Fruit fly (Drosophila melanogaster) whole organism, embryonic: ENCODE data around the gene GABPI.

Source experiments
- Adf1 ChIP-seq: fragments of 200-800 bp; sonication (Bioruptor generic); IDR thresholded peaks from 2 replicates; pipeline ENCODE4 v1.3.6; 2022; ENCODE audit warnings: missing biosample characterization, missing genetic modification characterization
- Antp ChIP-seq: fragments of 200-800 bp; sonication (Bioruptor generic); optimal IDR thresholded peaks from 3 replicates; lab custom pipeline; 2016; ENCODE audit warnings: missing biosample characterization, missing genetic modification characterization
- Awh ChIP-seq: fragments of 200-800 bp; sonication (Bioruptor generic); IDR thresholded peaks from 2 replicates; pipeline ENCODE4, ENCODE4 v1.3.6; 2022; ENCODE audit warnings: missing biosample characterization, missing genetic modification characterization
- CG10565 ChIP-seq: fragments of 200-800 bp; sonication (Bioruptor generic); optimal IDR thresholded peaks from 3 replicates; lab custom pipeline; 2016; ENCODE audit warnings: missing biosample characterization, mild to moderate bottlenecking, missing genetic modification characterization
- CG13424 ChIP-seq: fragments of 200-800 bp; sonication (Bioruptor generic); optimal IDR thresholded peaks from 2 replicates; lab custom pipeline; 2019; ENCODE audit warnings: missing biosample characterization, mild to moderate bottlenecking, missing genetic modification characterization, moderate library complexity
- CG13775 ChIP-seq: fragments of 200-800 bp; sonication (Bioruptor generic); optimal IDR thresholded peaks from 3 replicates; lab custom pipeline; 2017; ENCODE audit warnings: missing biosample characterization, mild to moderate bottlenecking, missing genetic modification characterization
- CG15011 ChIP-seq: fragments of 200-800 bp; sonication (Bioruptor generic); optimal IDR thresholded peaks from 3 replicates; lab custom pipeline; 2018; ENCODE audit warnings: missing biosample characterization, mild to moderate bottlenecking, missing genetic modification characterization
- CG1603 ChIP-seq: fragments of 200-800 bp; sonication (Bioruptor generic); optimal IDR thresholded peaks from 2 replicates; lab custom pipeline; 2019; ENCODE audit warnings: missing biosample characterization, mild to moderate bottlenecking, missing genetic modification characterization, moderate library complexity
- CG17361 ChIP-seq: fragments of 200-800 bp; sonication (Bioruptor generic); IDR thresholded peaks from 3 replicates; pipeline ENCODE4 v1.3.6; 2022; ENCODE audit warnings: missing biosample characterization, missing genetic modification characterization
- CG18011 ChIP-seq: fragments of 200-800 bp; sonication (Bioruptor generic); optimal IDR thresholded peaks from 2 replicates; lab custom pipeline; 2017; ENCODE audit warnings: missing biosample characterization, missing genetic modification characterization, mild to moderate bottlenecking, moderate library complexity, missing genotype
- CG31224 ChIP-seq: fragments of 200-800 bp; sonication (Bioruptor generic); IDR thresholded peaks from 2 replicates; pipeline ENCODE4 v1.3.6; 2022; ENCODE audit warnings: missing biosample characterization, missing genetic modification characterization
- CG6683 ChIP-seq: fragments of 200-800 bp; sonication (Bioruptor generic); optimal IDR thresholded peaks from 2 replicates; lab custom pipeline; 2017; ENCODE audit warnings: missing biosample characterization, mild to moderate bottlenecking, missing genetic modification characterization, missing genetic modification reagents
- CG8944 ChIP-seq: fragments of 200-800 bp; sonication (Bioruptor generic); optimal IDR thresholded peaks from 3 replicates; lab custom pipeline; 2016; ENCODE audit warnings: missing biosample characterization, missing genetic modification characterization
- CG9797 ChIP-seq: fragments of 200-800 bp; sonication (Bioruptor generic); optimal IDR thresholded peaks from 3 replicates; lab custom pipeline; 2018; ENCODE audit warnings: missing biosample characterization, mild to moderate bottlenecking, missing genetic modification characterization
- CoRest ChIP-seq: fragments of 200-800 bp; sonication (Bioruptor generic); optimal IDR thresholded peaks from 3 replicates; lab custom pipeline; 2018; ENCODE audit warnings: missing biosample characterization, mild to moderate bottlenecking, missing genetic modification characterization, moderate library complexity
- Dfd ChIP-seq, 2 experiments: fragments of >200 bp; optimal IDR thresholded peaks; 2 replicates each; lab custom pipeline; 2017; ENCODE audit warnings: missing biosample characterization in 2 of 2, missing genetic modification characterization in 2 of 2
- HLH4C ChIP-seq: fragments of 200-800 bp; sonication (Bioruptor generic); IDR thresholded peaks from 3 replicates; pipeline ENCODE4 v1.3.6; 2022; ENCODE audit warnings: missing biosample characterization, missing genetic modification characterization; ENCODE audit not compliant: partially characterized antibody
- Hand ChIP-seq: fragments of 200-800 bp; sonication (Bioruptor generic); optimal IDR thresholded peaks from 2 replicates; lab custom pipeline; 2017; ENCODE audit warnings: mild to moderate bottlenecking, missing biosample characterization, missing genetic modification reagents, missing genetic modification characterization
- Hmr ChIP-seq: fragments of 200-800 bp; sonication (Bioruptor generic); optimal IDR thresholded peaks from 3 replicates; lab custom pipeline; 2017; ENCODE audit warnings: mild to moderate bottlenecking, missing biosample characterization, missing genetic modification reagents, missing genetic modification characterization
- Hsf ChIP-seq: fragments of 200-800 bp; sonication (Bioruptor generic); optimal IDR thresholded peaks from 3 replicates; lab custom pipeline; 2016; ENCODE audit warnings: missing biosample characterization, missing genetic modification characterization
- Lhr ChIP-seq: fragments of 200-800 bp; sonication (Bioruptor generic); optimal IDR thresholded peaks from 3 replicates; lab custom pipeline; 2017; ENCODE audit warnings: mild to moderate bottlenecking, missing biosample characterization, missing genetic modification reagents, missing genetic modification characterization
- Lim3 ChIP-seq: fragments of 200-800 bp; sonication (Bioruptor generic); IDR thresholded peaks from 2 replicates; pipeline ENCODE4 v1.3.6; 2022; ENCODE audit warnings: missing biosample characterization, missing genetic modification characterization
- MTF-1 ChIP-seq: fragments of 200-800 bp; sonication (Bioruptor generic); optimal IDR thresholded peaks from 2 replicates; lab custom pipeline; 2018; ENCODE audit warnings: missing biosample characterization, mild to moderate bottlenecking, missing genetic modification characterization, borderline replicate concordance
- NFAT ChIP-seq: fragments of 200-800 bp; sonication (Bioruptor generic); IDR thresholded peaks from 2 replicates; pipeline ENCODE4 v1.3.6; 2022; ENCODE audit warnings: missing biosample characterization, missing genetic modification characterization
- Neu2 ChIP-seq: fragments of 200-800 bp; sonication (Bioruptor generic); optimal IDR thresholded peaks from 3 replicates; lab custom pipeline; 2016; ENCODE audit warnings: missing biosample characterization, missing genetic modification characterization, borderline replicate concordance
- YL-1 ChIP-seq: fragments of 200-800 bp; sonication (Bioruptor generic); optimal IDR thresholded peaks from 3 replicates; lab custom pipeline; 2017; ENCODE audit warnings: missing biosample characterization, mild to moderate bottlenecking, missing genetic modification characterization
- ab ChIP-seq: fragments of 200-800 bp; sonication (Bioruptor generic); optimal IDR thresholded peaks from 2 replicates; lab custom pipeline; 2016; ENCODE audit warnings: missing biosample characterization, missing genetic modification characterization
- az2 ChIP-seq: fragments of 200-800 bp; sonication (Bioruptor generic); optimal IDR thresholded peaks from 3 replicates; lab custom pipeline; 2016; ENCODE audit warnings: missing biosample characterization, missing genetic modification characterization
- ci ChIP-seq: fragments of 200-800 bp; sonication (Bioruptor generic); IDR thresholded peaks from 3 replicates; pipeline ENCODE4 v1.3.6; 2022; ENCODE audit warnings: missing biosample characterization, missing genetic modification characterization
- crp ChIP-seq, 2 experiments: fragments of 200-800 bp; sonication (Bioruptor generic); optimal IDR thresholded peaks; 2 replicates in 1 of 2; 3 replicates in 1 of 2; lab custom pipeline; 2017; ENCODE audit warnings: missing biosample characterization in 2 of 2, missing genetic modification characterization in 2 of 2, mild to moderate bottlenecking in 1 of 2, moderate library complexity in 1 of 2
- disco-r ChIP-seq: fragments of 200-800 bp; sonication (Bioruptor generic); optimal IDR thresholded peaks from 2 replicates; lab custom pipeline; 2016; ENCODE audit warnings: missing biosample characterization, missing genetic modification characterization
- dpn ChIP-seq, 2 experiments: fragments of 200-800 bp; sonication (Bioruptor generic); optimal IDR thresholded peaks; 3 replicates each; lab custom pipeline; 2016; ENCODE audit warnings: missing biosample characterization in 2 of 2, missing genetic modification characterization in 2 of 2
- dysf ChIP-seq: fragments of 200-800 bp; sonication (Bioruptor generic); IDR thresholded peaks from 3 replicates; pipeline ENCODE4 v1.3.6; 2022; ENCODE audit warnings: missing biosample characterization, missing genetic modification characterization
- exex ChIP-seq: fragments of 200-800 bp; sonication (Bioruptor generic); optimal IDR thresholded peaks from 4 replicates; lab custom pipeline; 2018; ENCODE audit warnings: missing biosample characterization, mild to moderate bottlenecking, missing genetic modification characterization, moderate library complexity
- gro ChIP-seq: fragments of 200-800 bp; sonication (Bioruptor generic); optimal IDR thresholded peaks from 2 replicates; lab custom pipeline; 2016; ENCODE audit warnings: missing biosample characterization, missing genetic modification characterization
- lmd ChIP-seq: fragments of 200-800 bp; sonication (Bioruptor generic); IDR thresholded peaks from 2 replicates; pipeline ENCODE4 v1.3.6; 2022; ENCODE audit warnings: missing biosample characterization, missing genetic modification characterization
- nerfin-2 ChIP-seq: fragments of 200-800 bp; sonication (Bioruptor generic); IDR thresholded peaks from 2 replicates; pipeline ENCODE4 v1.3.6; 2022; ENCODE audit warnings: missing biosample characterization, missing genetic modification characterization; ENCODE audit not compliant: partially characterized antibody
- onecut ChIP-seq: fragments of 200-800 bp; sonication (Bioruptor generic); IDR thresholded peaks from 2 replicates; pipeline ENCODE4 v1.3.6; 2022; ENCODE audit warnings: missing biosample characterization, missing genetic modification characterization
- p53 ChIP-seq: fragments of 200-800 bp; sonication (Bioruptor generic); optimal IDR thresholded peaks from 2 replicates; lab custom pipeline; 2016; ENCODE audit warnings: missing biosample characterization, missing genetic modification characterization
- pan ChIP-seq, 4 experiments: fragments of >200 bp in 3 of 4; fragments of 200-800 bp in 1 of 4; sonication (Bioruptor generic) in 1 of 4; optimal IDR thresholded peaks in 3 of 4; IDR thresholded peaks in 1 of 4; 2 replicates each; pipeline versions ENCODE4 v1.3.6 to Lab custom; 2017 to 2022; ENCODE audit warnings: missing biosample characterization in 2 of 4, missing genetic modification characterization in 2 of 4, mixed read lengths in 1 of 4
- rib ChIP-seq: fragments of 200-800 bp; sonication (Bioruptor generic); IDR thresholded peaks from 2 replicates; pipeline ENCODE4 v1.3.6; 2022; ENCODE audit warnings: missing biosample characterization, missing genetic modification characterization
- slbo ChIP-seq: fragments of 200-800 bp; sonication (Bioruptor generic); IDR thresholded peaks from 2 replicates; pipeline ENCODE4 v1.3.6; 2022; ENCODE audit warnings: missing biosample characterization, missing genetic modification characterization
- tio ChIP-seq: fragments of 200-800 bp; sonication (Bioruptor generic); optimal IDR thresholded peaks from 2 replicates; lab custom pipeline; 2017; ENCODE audit warnings: missing biosample characterization, missing genetic modification characterization, inconsistent platforms
- unc-4 ChIP-seq: fragments of 200-800 bp; sonication (Bioruptor generic); IDR thresholded peaks from 2 replicates; pipeline ENCODE4 v1.3.6; 2022; ENCODE audit warnings: missing biosample characterization, missing genetic modification characterization; ENCODE audit not compliant: partially characterized antibody
- unpg ChIP-seq: fragments of 200-800 bp; sonication (Bioruptor generic); optimal IDR thresholded peaks from 3 replicates; lab custom pipeline; 2018; ENCODE audit warnings: missing biosample characterization, mild to moderate bottlenecking, missing genetic modification characterization, moderate library complexity
- usp ChIP-seq: fragments of >200 bp; optimal IDR thresholded peaks from 2 replicates; lab custom pipeline; 2017; ENCODE audit warnings: missing biosample characterization, missing genetic modification characterization
- zfh2 ChIP-seq: fragments of 200-800 bp; sonication (Bioruptor generic); optimal IDR thresholded peaks from 2 replicates; lab custom pipeline; 2016; ENCODE audit warnings: missing biosample characterization, missing genetic modification characterization

GABPI gene

DNA sequence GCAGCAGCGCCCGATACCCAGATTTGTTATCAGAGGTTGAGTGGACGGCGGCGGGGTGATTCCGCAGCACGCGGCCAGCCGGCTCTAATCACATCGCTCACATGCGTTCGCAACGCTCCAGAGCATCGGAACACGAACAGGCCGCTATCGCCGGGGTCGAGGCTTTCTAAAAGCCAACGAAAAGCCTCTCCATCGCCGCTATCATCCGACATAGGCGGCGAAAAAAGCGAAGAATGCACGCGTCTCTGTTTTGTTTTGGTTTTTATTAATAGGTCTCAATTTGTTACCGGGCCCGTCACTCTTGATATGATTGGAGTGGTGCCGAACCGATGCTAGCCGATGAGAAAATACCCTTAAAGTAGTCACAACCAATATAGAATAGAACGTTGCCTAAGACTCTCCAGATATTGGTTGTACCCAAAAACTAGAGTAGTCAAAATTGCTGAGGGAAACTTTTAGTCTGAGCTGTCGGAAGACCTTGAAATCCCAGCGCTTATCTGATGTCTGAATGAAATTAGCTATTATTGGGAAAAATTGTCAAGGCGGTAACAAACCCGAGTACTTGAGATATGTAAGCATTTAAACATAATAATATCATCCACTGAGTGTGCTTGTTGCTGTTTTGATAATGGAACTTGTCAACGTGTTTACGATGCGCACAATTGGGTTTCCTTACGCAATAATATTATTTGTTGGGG, 11.7 kb downstream of the GABPI start, which contains the start of gene CG17261 (continued):
- no peak for TF ChIP-seq Lhr
- peak; percentile 34 for TF ChIP-seq zfh2 (GFP tag; lab: Kevin White, UChicago)
- no peak for TF ChIP-seq disco-r
- peak; percentile 49 for TF ChIP-seq Hand (GFP tag; lab: Kevin White, UChicago)
- TF ChIP-seq CG31224 (GFP tag; lab: Robert Waterston, UW), result no peak
- no peak for TF ChIP-seq HLH4C (GFP tag; lab: Robert Waterston, UW)
- TF ChIP-seq CoRest (tag; lab: Kevin White, UChicago), result peak; percentile 25
- peak; percentile 4 for TF ChIP-seq CG13424
- TF ChIP-seq CG9797 (GFP tag; lab: Kevin White, UChicago), result no peak
- peak; percentile 7 for TF ChIP-seq unpg (GFP tag; lab: Kevin White, UChicago)
- TF ChIP-seq CG1603 (tag; lab: Kevin White, UChicago), result peak; percentile 51
- TF ChIP-seq CG10565 (GFP tag; lab: Kevin White, UChicago), result no peak
- TF ChIP-seq CG15011 (GFP tag; lab: Kevin White, UChicago), result no peak
- no peak for TF ChIP-seq Dfd (GFP tag; optimal IDR thresholded peaks at IDR 0.05; lab: Kevin White, UChicago)
- peak; percentile 31 for TF ChIP-seq CG18011
- TF ChIP-seq Hsf (GFP tag; lab: Kevin White, UChicago), result peak; percentile 6
- TF ChIP-seq p53 (GFP tag; lab: Kevin White, UChicago), result no peak
- no peak for TF ChIP-seq ab (GFP tag; lab: Kevin White, UChicago)
- peak; percentile 54 for TF ChIP-seq Antp (GFP tag; lab: Kevin White, UChicago)
- TF ChIP-seq unc-4, result no peak
- TF ChIP-seq slbo, result peak; percentile 70
- peak; percentile 90 for TF ChIP-seq gro (GFP tag; lab: Kevin White, UChicago)
- peak; percentile 24; the same call in 1 of the 2 replicates for TF ChIP-seq lmd
- peak; percentile 58; the same call in 1 of the 2 replicates for TF ChIP-seq Adf1 (GFP tag; lab: Robert Waterston, UW)
- TF ChIP-seq dpn (GFP tag; optimal IDR thresholded peaks at IDR 0.05; lab: Kevin White, UChicago), result peak; percentile 31 to 35
- peak; percentile 70 for TF ChIP-seq Hmr (GFP tag; lab: Kevin White, UChicago)
- no peak for TF ChIP-seq usp (GFP tag; lab: Kevin White, UChicago)
- TF ChIP-seq exex (tag; lab: Kevin White, UChicago), result peak; percentile 97
- TF ChIP-seq az2 (GFP tag; lab: Kevin White, UChicago), result peak; percentile 33
- TF ChIP-seq YL-1 (GFP tag; lab: Kevin White, UChicago), result no peak
- peak; percentile 57; the same call in 2 of the 3 replicates for TF ChIP-seq dysf (GFP tag; lab: Robert Waterston, UW)
- no peak for TF ChIP-seq CG13775
- TF ChIP-seq CG6683 (GFP tag; lab: Kevin White, UChicago), result peak; percentile 6
- TF ChIP-seq crp (GFP tag; optimal IDR thresholded peaks at IDR 0.05; lab: Kevin White, UChicago), result no peak
- TF ChIP-seq ci (GFP tag; lab: Robert Waterston, UW), result no peak
- TF ChIP-seq MTF-1 (GFP tag; lab: Kevin White, UChicago), result no peak
- 0 out of 3 replicates have a peak, but pooled peaks have one; percentile 8 for TF ChIP-seq CG17361 (GFP tag; lab: Robert Waterston, UW)
- no peak for TF ChIP-seq Lim3
- TF ChIP-seq rib (GFP tag; lab: Robert Waterston, UW), result peak; percentile 49; the same call in 1 of the 2 replicates
- TF ChIP-seq pan (optimal IDR thresholded peaks at IDR 0.05; lab: Kevin White, UChicago), result no peak
- TF ChIP-seq pan (GFP tag; optimal IDR thresholded peaks at IDR 0.05 in 1 of 2, IDR thresholded peaks at IDR 0.05 in 1 of 2), result peak in 1 of 2 experiments; percentile 31
- no peak for TF ChIP-seq Neu2 (GFP tag; lab: Kevin White, UChicago)
- TF ChIP-seq Awh (GFP tag; lab: Robert Waterston, UW), result no peak
- no peak for TF ChIP-seq nerfin-2 (GFP tag; lab: Robert Waterston, UW)
- TF ChIP-seq CG8944 (GFP tag; lab: Kevin White, UChicago), result no peak
- TF ChIP-seq onecut (GFP tag; lab: Robert Waterston, UW), result no peak
- TF ChIP-seq NFAT (GFP tag; lab: Robert Waterston, UW), result peak; percentile 55; the same call in 1 of the 2 replicates
- TF ChIP-seq tio (GFP tag; lab: Kevin White, UChicago), result no peak
